Worm (Caenorhabditis elegans): ENCODE results near the gene pes-9.
A peak's percentile ranks its signal among the peaks of the same experiment; 100 is the strongest.

The pes-9 gene

DNA sequence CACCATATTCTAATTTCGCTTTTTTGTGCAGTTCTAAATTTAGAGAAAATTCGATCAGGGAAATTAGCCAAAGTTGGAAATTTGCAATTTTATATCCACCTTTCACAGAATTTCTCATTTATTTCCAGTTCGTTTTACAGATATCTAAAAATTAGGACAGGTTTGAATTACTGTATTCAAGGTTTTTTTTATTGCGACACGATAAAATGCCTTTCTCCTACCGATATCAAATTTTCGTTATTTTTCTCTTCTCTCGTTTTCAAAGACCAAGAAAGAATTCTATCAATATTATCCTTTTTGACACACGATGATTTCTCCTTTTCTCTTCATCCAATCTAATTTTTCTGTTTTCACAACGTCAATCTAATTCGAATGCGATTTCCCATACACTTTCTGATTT, 50.3 kb downstream of the pes-9 start, which contains the start of gene C53A5.13:
Gene C53A5.13, plus strand, starts transcription at position 301 of the 400 bp plus-strand sequence.
- TF ChIP-seq aly-2 (tag; optimal IDR thresholded peaks at IDR 0.05): no peak
- no peak for TF ChIP-seq crh-2 (tag; optimal IDR thresholded peaks at IDR 0.05)
- TF ChIP-seq ceh-16 (tag; optimal IDR thresholded peaks at IDR 0.05): no peak
- no peak for TF ChIP-seq lin-11 (tag; optimal IDR thresholded peaks at IDR 0.05)
- no peak for TF ChIP-seq fos-1 (tag; optimal IDR thresholded peaks at IDR 0.05)
- no peak for TF ChIP-seq mab-5 (tag; optimal IDR thresholded peaks at IDR 0.05)
- no peak for TF ChIP-seq blmp-1 (tag; optimal IDR thresholded peaks at IDR 0.05; ENCODE audit: insufficient read depth)
- no peak for TF ChIP-seq sma-3 (GFP tag; optimal IDR thresholded peaks at IDR 0.05)
- TF ChIP-seq lin-13 (GFP tag; optimal IDR thresholded peaks at IDR 0.05): no peak
- no peak for TF ChIP-seq C34F6.9 (tag; optimal IDR thresholded peaks at IDR 0.05)
- TF ChIP-seq snpc-4 (tag; optimal IDR thresholded peaks at IDR 0.05): no peak
- no peak for TF ChIP-seq sem-4 (tag; optimal IDR thresholded peaks at IDR 0.05)
- no peak for TF ChIP-seq nhr-10 (tag; optimal IDR thresholded peaks at IDR 0.05)
- no peak for TF ChIP-seq nhr-77 (tag; optimal IDR thresholded peaks at IDR 0.05)
- TF ChIP-seq unc-62 (GFP tag; optimal IDR thresholded peaks at IDR 0.05): no peak
- no peak for TF ChIP-seq lin-39 (tag; optimal IDR thresholded peaks at IDR 0.05)
- TF ChIP-seq sma-9 (GFP tag; optimal IDR thresholded peaks at IDR 0.05): no peak
- no peak for TF ChIP-seq sma-9 (tag; optimal IDR thresholded peaks at IDR 0.05)

DNA sequence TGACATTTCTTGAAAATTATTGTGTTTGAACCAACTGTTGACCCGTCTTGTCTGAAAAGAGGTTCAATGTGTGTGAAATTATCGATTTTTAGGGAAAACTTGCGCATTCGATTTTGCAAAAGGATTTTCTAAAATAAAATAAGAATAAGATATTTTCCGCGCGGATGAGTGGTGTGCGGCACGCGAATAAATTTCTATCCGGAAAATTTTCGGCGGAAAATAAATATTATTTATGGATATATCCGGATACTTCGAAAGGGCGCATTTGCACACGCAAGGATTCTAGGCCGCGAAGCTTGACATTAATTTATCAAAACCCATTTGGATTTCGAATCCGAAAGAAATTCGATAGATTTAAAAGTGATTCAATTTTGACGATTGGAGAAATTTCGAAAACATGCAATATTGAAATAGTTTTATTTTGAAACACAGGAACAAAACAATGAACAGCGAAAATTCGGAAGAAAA, 51.0 kb downstream of the pes-9 start, which contains the start of gene rike-1:
Gene rike-1, minus strand, starts transcription at position 51 of the 468 bp plus-strand sequence.
- TF ChIP-seq nhr-25 (tag; optimal IDR thresholded peaks at IDR 0.05) (peak; percentile 2), lin-39 (tag; optimal IDR thresholded peaks at IDR 0.05) (no peak), C34F6.9 (tag; optimal IDR thresholded peaks at IDR 0.05) (peak; percentile 66), egl-27 (tag; optimal IDR thresholded peaks at IDR 0.05) (no peak), lsy-2 (tag; optimal IDR thresholded peaks at IDR 0.05) (peak in 1 of 2 experiments; percentile 50), nhr-77 (tag; optimal IDR thresholded peaks at IDR 0.05) (no peak), mbf-1 (tag; optimal IDR thresholded peaks at IDR 0.05) (no peak), nhr-23 (tag; optimal IDR thresholded peaks at IDR 0.05) (no peak)

All from whole organism, L2 larva.